Fruit fly (Drosophila melanogaster): Measurements from ENCODE around the gene Sxl.
A peak's percentile ranks its signal among the peaks of the same experiment; 100 is the strongest.

The Sxl gene

DNA sequence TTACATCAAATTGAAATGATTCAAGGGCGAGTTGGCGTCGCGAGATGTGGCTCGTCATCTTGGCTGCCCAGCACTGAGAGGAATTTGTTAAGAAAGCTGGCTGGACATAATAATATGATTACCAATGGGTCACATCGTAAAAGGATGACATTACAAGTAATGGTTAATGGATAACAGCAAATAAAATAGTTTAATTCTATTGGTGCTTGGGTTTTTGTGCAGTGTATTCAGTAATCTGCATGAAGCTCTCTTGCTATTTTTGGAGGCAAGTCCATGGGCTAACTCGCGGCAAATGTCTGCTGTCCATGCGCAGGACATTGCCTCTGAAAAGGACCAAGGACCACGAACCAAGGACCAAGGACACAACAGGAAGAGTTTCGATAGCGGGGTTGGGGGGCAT is 43.9 kb upstream of the Sxl start (continued):
- TF ChIP-seq bsh (GFP tag; optimal IDR thresholded peaks at IDR 0.05) (peak in 1 of 2 experiments; percentile 7), Xbp1 (GFP tag; optimal IDR thresholded peaks at IDR 0.05) (no peak), CG32772 (GFP tag; IDR thresholded peaks at IDR 0.05) (0 out of 2 replicates have a peak, but pooled peaks have one; percentile 7), ab (GFP tag; optimal IDR thresholded peaks at IDR 0.05) (no peak), CG8290 (GFP tag; optimal IDR thresholded peaks at IDR 0.05) (no peak), CG8290 (tag; optimal IDR thresholded peaks at IDR 0.05) (peak in 1 of 2 experiments; percentile 48), CG2678 (tag; optimal IDR thresholded peaks at IDR 0.05) (peak; percentile 25), CG8944 (GFP tag; optimal IDR thresholded peaks at IDR 0.05) (no peak), CG11247 (GFP tag; IDR thresholded peaks at IDR 0.05) (no peak), Med (GFP tag) (peak; percentile 84), CG12219 (GFP tag; optimal IDR thresholded peaks at IDR 0.05) (no peak), BtbVII (GFP tag; optimal IDR thresholded peaks at IDR 0.05) (no peak), dmrt99B (tag; optimal IDR thresholded peaks at IDR 0.05) (peak; percentile 18), sens (GFP tag) (peak; percentile 56), gem (tag; optimal IDR thresholded peaks at IDR 0.05) (peak; percentile 26), CG13775 (GFP tag; optimal IDR thresholded peaks at IDR 0.05) (no peak), corto (GFP tag; optimal IDR thresholded peaks at IDR 0.05) (no peak), CG2120 (GFP tag; optimal IDR thresholded peaks at IDR 0.05) (peak; percentile 15), CG1647 (GFP tag; optimal IDR thresholded peaks at IDR 0.05) (no peak), CG10274 (GFP tag; optimal IDR thresholded peaks at IDR 0.05) (no peak), MESR4 (GFP tag; optimal IDR thresholded peaks at IDR 0.05) (no peak), CG15479 (GFP tag; optimal IDR thresholded peaks at IDR 0.05) (no peak), seq (GFP tag; IDR thresholded peaks at IDR 0.05) (no peak), CG18599 (GFP tag; optimal IDR thresholded peaks at IDR 0.05) (peak; percentile 65), lab (GFP tag; optimal IDR thresholded peaks at IDR 0.05) (peak; percentile 37), Jarid2 (GFP tag; optimal IDR thresholded peaks at IDR 0.05) (no peak), mam (GFP tag; optimal IDR thresholded peaks at IDR 0.05) (peak; percentile 10), Hmr (GFP tag; optimal IDR thresholded peaks at IDR 0.05) (peak; percentile 19), CG7271 (tag; optimal IDR thresholded peaks at IDR 0.05) (no peak), cas (GFP tag; IDR thresholded peaks at IDR 0.05) (no peak), p53 (GFP tag; optimal IDR thresholded peaks at IDR 0.05) (no peak)

DNA sequence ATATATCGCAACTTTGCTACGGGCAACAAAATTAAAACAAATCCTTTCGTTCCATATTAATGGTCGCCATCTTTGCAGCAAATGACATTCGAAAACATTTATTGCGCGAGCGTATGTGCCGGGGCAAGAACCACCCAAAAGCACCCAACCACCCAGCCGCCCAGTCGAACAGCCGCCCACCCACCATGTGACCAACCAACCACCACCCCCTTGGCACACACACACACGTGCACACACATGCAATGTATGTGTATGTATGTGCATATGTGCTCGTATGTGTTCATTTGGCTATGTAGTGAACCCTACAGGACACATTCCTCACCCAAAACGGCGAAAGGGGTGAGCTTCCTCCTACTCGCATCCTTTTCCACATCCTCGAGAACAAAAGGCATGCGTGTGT is 42.1 kb upstream of the Sxl start:
- TF ChIP-seq pfk (GFP tag; optimal IDR thresholded peaks at IDR 0.05) (no peak), zen (tag; optimal IDR thresholded peaks at IDR 0.05) (no peak), Nf-YC (tag; optimal IDR thresholded peaks at IDR 0.05) (peak; percentile 70), eve (GFP tag; optimal IDR thresholded peaks at IDR 0.05) (no peak), Nf-YB (GFP tag; optimal IDR thresholded peaks at IDR 0.05) (peak; percentile 77), cg (GFP tag; optimal IDR thresholded peaks at IDR 0.05) (peak; percentile 51), repo (GFP tag; optimal IDR thresholded peaks at IDR 0.05) (no peak), CG17328 (GFP tag; IDR thresholded peaks at IDR 0.05) (no peak), CG15601 (tag; optimal IDR thresholded peaks at IDR 0.05) (no peak), CG10274 (GFP tag; optimal IDR thresholded peaks at IDR 0.05) (no peak), CG7556 (GFP tag; optimal IDR thresholded peaks at IDR 0.05) (no peak), Hr39 (optimal IDR thresholded peaks at IDR 0.05) (peak; percentile 68)
